Worm (Caenorhabditis elegans): ENCODE measurements around the gene sra-37.

DNA sequence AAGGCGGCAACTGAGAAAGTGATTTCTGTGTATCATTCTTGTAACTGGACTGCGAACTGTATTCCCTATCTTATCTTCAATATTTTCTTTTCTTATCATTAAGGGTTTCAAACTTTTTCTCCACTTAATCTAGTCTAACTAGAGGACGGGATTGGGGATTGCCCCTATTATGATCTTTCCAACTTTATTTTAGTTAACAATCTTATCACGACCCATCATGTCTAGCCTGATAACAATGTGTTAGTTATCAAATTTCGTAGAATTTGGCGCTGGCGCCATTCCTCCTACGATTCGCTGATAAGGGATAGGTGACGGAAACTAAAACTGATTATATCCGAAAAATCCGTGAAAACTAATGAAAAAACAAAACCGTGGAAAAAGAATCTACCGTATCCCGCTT, 44.2 kb upstream of the sra-37 start:
- TF ChIP-seq tab-1 (GFP tag; IDR thresholded peaks at IDR 0.05): no peak
- no peak for TF ChIP-seq cog-1 (tag; optimal IDR thresholded peaks at IDR 0.05)
